Worm (Caenorhabditis elegans): ENCODE data around the gene bre-3.

bre-3 gene

ce11 chrIII:9449351-9449750 lies 35.9 kb downstream of the bre-3 start:
- TF ChIP-seq snpc-4 (tag; optimal IDR thresholded peaks at IDR 0.05), result peak; percentile 11

ce11 chrIII:9443417-9444027 lies 41.8 kb downstream of the bre-3 start, which contains the start of gene pir-2:
Gene pir-2, minus strand, starts transcription at chrIII:9443634.
- TF ChIP-seq nhr-12 (tag; optimal IDR thresholded peaks at IDR 0.05), result no peak
- peak; percentile 21 for TF ChIP-seq nhr-43 (tag; optimal IDR thresholded peaks at IDR 0.05; ENCODE audit: poor library complexity, severe bottlenecking)
- no peak for TF ChIP-seq ztf-11 (tag; optimal IDR thresholded peaks at IDR 0.05)
- no peak for TF ChIP-seq fkh-2 (tag; optimal IDR thresholded peaks at IDR 0.05)
- peak; percentile 86 for TF ChIP-seq ama-1 (optimal IDR thresholded peaks at IDR 0.05)
- peak; percentile 83 for TF ChIP-seq sea-2 (GFP tag; optimal IDR thresholded peaks at IDR 0.05)
- TF ChIP-seq tbx-2 (tag; optimal IDR thresholded peaks at IDR 0.05), result no peak
- TF ChIP-seq hmg-11 (tag; optimal IDR thresholded peaks at IDR 0.05), result peak; percentile 67
- TF ChIP-seq ceh-9 (tag; optimal IDR thresholded peaks at IDR 0.05), result no peak
- TF ChIP-seq egl-5 (tag; optimal IDR thresholded peaks at IDR 0.05), result peak; percentile 66
- TF ChIP-seq fkh-10 (GFP tag; optimal IDR thresholded peaks at IDR 0.05), result peak; percentile 11
- TF ChIP-seq fos-1 (tag; optimal IDR thresholded peaks at IDR 0.05), result no peak
- peak; percentile 20 for TF ChIP-seq jun-1 (tag; optimal IDR thresholded peaks at IDR 0.05)
- no peak for TF ChIP-seq unc-62 (GFP tag; optimal IDR thresholded peaks at IDR 0.05)
- peak; percentile 50 for TF ChIP-seq skn-1 (tag; optimal IDR thresholded peaks at IDR 0.05)
- TF ChIP-seq zag-1 (tag; optimal IDR thresholded peaks at IDR 0.05), result peak; percentile 11
- peak; percentile 74 for TF ChIP-seq R02D3.7 (tag; optimal IDR thresholded peaks at IDR 0.05)
- peak; percentile 96 for TF ChIP-seq nfya-1 (tag; optimal IDR thresholded peaks at IDR 0.05; ENCODE audit: insufficient read depth)
- TF ChIP-seq nhr-25 (tag; optimal IDR thresholded peaks at IDR 0.05), result peak; percentile 85
- TF ChIP-seq ceh-28 (tag; optimal IDR thresholded peaks at IDR 0.05), result peak; percentile 97
- peak; percentile 95 for TF ChIP-seq lin-39 (tag; optimal IDR thresholded peaks at IDR 0.05)
- TF ChIP-seq ceh-82 (tag; optimal IDR thresholded peaks at IDR 0.05), result peak; percentile 14
- TF ChIP-seq nhr-23 (tag; optimal IDR thresholded peaks at IDR 0.05), result peak; percentile 89
- no peak for TF ChIP-seq ceh-16 (tag; optimal IDR thresholded peaks at IDR 0.05)
- peak; percentile 60 for TF ChIP-seq lsy-12 (tag; optimal IDR thresholded peaks at IDR 0.05)
- TF ChIP-seq mml-1 (tag; optimal IDR thresholded peaks at IDR 0.05), result no peak
- TF ChIP-seq pha-4 (tag; optimal IDR thresholded peaks at IDR 0.05), result peak; percentile 92
- peak; percentile 79 for TF ChIP-seq snpc-4 (tag; optimal IDR thresholded peaks at IDR 0.05)
- peak; percentile 40 for TF ChIP-seq pqm-1 (tag; optimal IDR thresholded peaks at IDR 0.05)
- TF ChIP-seq elt-1 (tag; optimal IDR thresholded peaks at IDR 0.05), result peak; percentile 25
- peak; percentile 48 for TF ChIP-seq elt-2 (tag; optimal IDR thresholded peaks at IDR 0.05)
- peak; percentile 93 for TF ChIP-seq lin-15B (tag; optimal IDR thresholded peaks at IDR 0.05)

- TF ChIP-seq elt-1 (tag; optimal IDR thresholded peaks at IDR 0.05) (no peak), unc-39 (tag; optimal IDR thresholded peaks at IDR 0.05) (no peak), sea-2 (GFP tag; optimal IDR thresholded peaks at IDR 0.05) (no peak), hmg-11 (tag; optimal IDR thresholded peaks at IDR 0.05) (no peak), ama-1 (optimal IDR thresholded peaks at IDR 0.05) (no peak), snpc-4 (tag; optimal IDR thresholded peaks at IDR 0.05) (no peak), nhr-25 (tag; optimal IDR thresholded peaks at IDR 0.05) (no peak), jun-1 (tag; optimal IDR thresholded peaks at IDR 0.05) (no peak), egl-27 (tag; optimal IDR thresholded peaks at IDR 0.05) (no peak), ceh-28 (tag; optimal IDR thresholded peaks at IDR 0.05) (no peak), nhr-43 (tag; optimal IDR thresholded peaks at IDR 0.05; ENCODE audit: poor library complexity, severe bottlenecking) (no peak), daf-12 (tag; optimal IDR thresholded peaks at IDR 0.05) (no peak), mdl-1 (tag; optimal IDR thresholded peaks at IDR 0.05) (no peak), ZK546.5 (tag; optimal IDR thresholded peaks at IDR 0.05) (no peak), skn-1 (tag; optimal IDR thresholded peaks at IDR 0.05) (no peak), aly-2 (tag; optimal IDR thresholded peaks at IDR 0.05) (no peak)
Measured at ce11 chrIII:9442846-9443245, 42.4 kb downstream of the bre-3 start.

- TF ChIP-seq fos-1 (tag; optimal IDR thresholded peaks at IDR 0.05), result no peak
- peak; percentile 3 for TF ChIP-seq elt-2 (tag; optimal IDR thresholded peaks at IDR 0.05)
- peak; percentile 4 for TF ChIP-seq ama-1 (optimal IDR thresholded peaks at IDR 0.05)
Measured at ce11 chrIII:9441133-9441532, 44.1 kb downstream of the bre-3 start, which contains the start of gene emb-30. Gene emb-30, minus strand, starts transcription at chrIII:9441460.

Data from whole organism, L3 larva.